Fruit fly (Drosophila melanogaster) whole organism, embryonic: ENCODE results near the gene MED14.
A peak's percentile ranks its signal among the peaks of the same experiment; 100 is the strongest.

Experiments used
- ATbp ChIP-seq: fragments of 200-800 bp; sonication (Bioruptor generic); optimal IDR thresholded peaks from 2 replicates; lab custom pipeline; 2017; ENCODE audit warnings: missing biosample characterization, mild to moderate bottlenecking, missing genetic modification characterization, missing genetic modification reagents
- Atf-2 ChIP-seq: fragments of 200-800 bp; sonication (Bioruptor generic); optimal IDR thresholded peaks from 2 replicates; lab custom pipeline; 2016; ENCODE audit warnings: missing biosample characterization, missing genetic modification characterization
- C15 ChIP-seq: fragments of 200-800 bp; sonication (Bioruptor generic); IDR thresholded peaks from 3 replicates; pipeline ENCODE4 v1.3.6; 2022; ENCODE audit warnings: missing biosample characterization, missing genetic modification characterization
- CG1024 ChIP-seq: fragments of 200-800 bp; sonication (Bioruptor generic); IDR thresholded peaks from 2 replicates; pipeline ENCODE4 v1.3.6; 2022; ENCODE audit warnings: missing biosample characterization, missing genetic modification characterization
- CG11723 ChIP-seq: fragments of 200-800 bp; sonication (Bioruptor generic); optimal IDR thresholded peaks from 2 replicates; lab custom pipeline; 2017; ENCODE audit warnings: missing biosample characterization, mild to moderate bottlenecking, missing genetic modification characterization
- CG12299 ChIP-seq: fragments of 200-800 bp; sonication (Bioruptor generic); optimal IDR thresholded peaks from 2 replicates; lab custom pipeline; 2018; ENCODE audit warnings: missing biosample characterization, mild to moderate bottlenecking, missing genetic modification characterization
- CG12744 ChIP-seq: fragments of 200-800 bp; sonication (Bioruptor generic); optimal IDR thresholded peaks from 2 replicates; lab custom pipeline; 2016; ENCODE audit warnings: missing biosample characterization, missing genetic modification characterization
- CG12769 ChIP-seq: fragments of 200-800 bp; sonication (Bioruptor generic); optimal IDR thresholded peaks from 2 replicates; lab custom pipeline; 2019; ENCODE audit warnings: missing biosample characterization, mild to moderate bottlenecking, missing genetic modification characterization, moderate library complexity
- CG14965 ChIP-seq: fragments of 200-800 bp; sonication (Bioruptor generic); optimal IDR thresholded peaks from 2 replicates; lab custom pipeline; 2016; ENCODE audit warnings: missing biosample characterization, missing genetic modification characterization, borderline replicate concordance
- CG15269 ChIP-seq: fragments of 200-800 bp; sonication (Bioruptor generic); optimal IDR thresholded peaks from 2 replicates; lab custom pipeline; 2018; ENCODE audit warnings: missing biosample characterization, mild to moderate bottlenecking, missing genetic modification characterization, moderate library complexity
- CG15696 ChIP-seq: fragments of 200-800 bp; sonication (Bioruptor generic); optimal IDR thresholded peaks from 2 replicates; lab custom pipeline; 2019; ENCODE audit warnings: missing biosample characterization, mild to moderate bottlenecking, missing genetic modification characterization, moderate library complexity
- CG18476 ChIP-seq: fragments of 200-800 bp; sonication (Bioruptor generic); optimal IDR thresholded peaks from 2 replicates; lab custom pipeline; 2016; ENCODE audit warnings: missing biosample characterization, mild to moderate bottlenecking, missing genetic modification characterization
- CG2116 ChIP-seq: fragments of 200-800 bp; sonication (Bioruptor generic); optimal IDR thresholded peaks from 3 replicates; lab custom pipeline; 2018; ENCODE audit warnings: missing biosample characterization, mild to moderate bottlenecking, missing genetic modification characterization
- CG30020 ChIP-seq: fragments of 200-800 bp; optimal IDR thresholded peaks from 2 replicates; lab custom pipeline; 2019; ENCODE audit warnings: missing biosample characterization, mild to moderate bottlenecking, missing genetic modification characterization, moderate library complexity
- CG32772 ChIP-seq: fragments of 200-800 bp; sonication (Bioruptor generic); IDR thresholded peaks from 2 replicates; pipeline ENCODE4 v1.3.6; 2022; ENCODE audit warnings: missing biosample characterization, missing genetic modification characterization
- CG34224 ChIP-seq: fragments of 200-800 bp; sonication (Bioruptor generic); IDR thresholded peaks from 3 replicates; pipeline ENCODE4 v1.3.6; 2022; ENCODE audit warnings: missing biosample characterization, missing genetic modification characterization; ENCODE audit not compliant: partially characterized antibody
- CG42726 ChIP-seq: fragments of 200-800 bp; sonication (Bioruptor generic); IDR thresholded peaks from 2 replicates; pipeline ENCODE4 v1.3.6; 2022; ENCODE audit warnings: missing biosample characterization, missing genetic modification characterization; ENCODE audit not compliant: partially characterized antibody
- CG5180 ChIP-seq: fragments of 200-800 bp; sonication (Bioruptor generic); optimal IDR thresholded peaks from 3 replicates; lab custom pipeline; 2017; ENCODE audit warnings: missing biosample characterization, missing genetic modification characterization, mild to moderate bottlenecking, moderate library complexity, missing genetic modification reagents
- CG7556 ChIP-seq: fragments of 200-800 bp; sonication (Bioruptor generic); optimal IDR thresholded peaks from 2 replicates; lab custom pipeline; 2017; ENCODE audit warnings: missing biosample characterization, mild to moderate bottlenecking, missing genetic modification characterization
- CG7745 ChIP-seq: fragments of 200-800 bp; sonication (Bioruptor generic); optimal IDR thresholded peaks from 2 replicates; lab custom pipeline; 2018; ENCODE audit warnings: missing biosample characterization, mild to moderate bottlenecking, missing genetic modification characterization, moderate library complexity
- CG7839 ChIP-seq: fragments of 200-800 bp; sonication (Bioruptor generic); optimal IDR thresholded peaks from 3 replicates; lab custom pipeline; 2018; ENCODE audit warnings: missing biosample characterization, mild to moderate bottlenecking, missing genetic modification characterization, moderate library complexity
- CG9609 ChIP-seq: fragments of 200-800 bp; sonication (Bioruptor generic); optimal IDR thresholded peaks from 3 replicates; lab custom pipeline; 2016; ENCODE audit warnings: missing biosample characterization, missing genetic modification characterization
- Camta ChIP-seq: fragments of 200-800 bp; sonication (Bioruptor generic); optimal IDR thresholded peaks from 2 replicates; lab custom pipeline; 2016; ENCODE audit warnings: missing biosample characterization, missing genetic modification characterization
- Dek ChIP-seq: fragments of 200-800 bp; sonication (Bioruptor generic); optimal IDR thresholded peaks from 3 replicates; lab custom pipeline; 2019; ENCODE audit warnings: missing biosample characterization, mild to moderate bottlenecking, missing genetic modification characterization, moderate library complexity
- Dfd ChIP-seq, 2 experiments: fragments of >200 bp; optimal IDR thresholded peaks; 2 replicates each; lab custom pipeline; 2017; ENCODE audit warnings: missing biosample characterization in 2 of 2, missing genetic modification characterization in 2 of 2
- ERR ChIP-seq: fragments of 200-800 bp; sonication (Bioruptor generic); optimal IDR thresholded peaks from 2 replicates; lab custom pipeline; 2016; ENCODE audit warnings: missing biosample characterization, missing genetic modification characterization
- GATAe ChIP-seq: fragments of 200-800 bp; sonication (Bioruptor generic); conservative IDR thresholded peaks from 2 replicates; pipeline ENCODE4 v1.3.6; 2022; ENCODE audit warnings: missing biosample characterization, missing genetic modification characterization
- HLH54F ChIP-seq: fragments of 200-800 bp; sonication (Bioruptor generic); optimal IDR thresholded peaks from 3 replicates; lab custom pipeline; 2016; ENCODE audit warnings: missing biosample characterization, missing genetic modification characterization
- Hsf ChIP-seq: fragments of 200-800 bp; sonication (Bioruptor generic); optimal IDR thresholded peaks from 3 replicates; lab custom pipeline; 2016; ENCODE audit warnings: missing biosample characterization, missing genetic modification characterization
- Lim3 ChIP-seq: fragments of 200-800 bp; sonication (Bioruptor generic); IDR thresholded peaks from 2 replicates; pipeline ENCODE4 v1.3.6; 2022; ENCODE audit warnings: missing biosample characterization, missing genetic modification characterization
- Pdp1 ChIP-seq, 2 experiments: fragments of 200-800 bp; sonication (Bioruptor generic); optimal IDR thresholded peaks; 3 replicates each; lab custom pipeline; 2016; ENCODE audit warnings: missing biosample characterization in 2 of 2, missing genetic modification characterization in 2 of 2, mild to moderate bottlenecking in 1 of 2, moderate library complexity in 1 of 2
- Poxn ChIP-seq: fragments of 200-800 bp; sonication (Bioruptor generic); IDR thresholded peaks from 2 replicates; pipeline ENCODE4 v1.3.6; 2022; ENCODE audit warnings: missing biosample characterization, missing genetic modification characterization
- Ptx1 ChIP-seq: fragments of 200-800 bp; sonication (Bioruptor generic); IDR thresholded peaks from 2 replicates; pipeline ENCODE4 v1.3.6; 2022; ENCODE audit warnings: missing biosample characterization, missing genetic modification characterization
- Sox102F ChIP-seq: fragments of 200-800 bp; sonication (Bioruptor generic); optimal IDR thresholded peaks from 2 replicates; lab custom pipeline; 2018; ENCODE audit warnings: missing biosample characterization, mild to moderate bottlenecking, missing genetic modification characterization, moderate library complexity
- Xrp1 ChIP-seq: fragments of 200-800 bp; sonication (Bioruptor generic); IDR thresholded peaks from 2 replicates; pipeline ENCODE4 v1.3.6; 2022; ENCODE audit warnings: missing biosample characterization, missing genetic modification characterization
- ap ChIP-seq: fragments of 200-800 bp; sonication (Bioruptor generic); IDR thresholded peaks from 2 replicates; pipeline ENCODE4 v1.3.6; 2022; ENCODE audit warnings: missing biosample characterization, missing genetic modification characterization
- bab2 ChIP-seq: fragments of 200-800 bp; sonication (Bioruptor generic); optimal IDR thresholded peaks from 2 replicates; lab custom pipeline; 2016; ENCODE audit warnings: missing biosample characterization, missing genetic modification characterization
- dati ChIP-seq: fragments of 200-800 bp; sonication (Bioruptor generic); IDR thresholded peaks from 2 replicates; pipeline ENCODE4 v1.3.6; 2022; ENCODE audit warnings: missing biosample characterization, missing genetic modification characterization
- dimm ChIP-seq: fragments of 200-800 bp; sonication (Bioruptor generic); IDR thresholded peaks from 2 replicates; pipeline ENCODE4 v1.3.6; 2022; ENCODE audit warnings: missing biosample characterization, missing genetic modification characterization
- fu2 ChIP-seq: fragments of 200-800 bp; sonication (Bioruptor generic); optimal IDR thresholded peaks from 2 replicates; lab custom pipeline; 2016; ENCODE audit warnings: missing biosample characterization, missing genetic modification characterization
- hth ChIP-seq: fragments of >200 bp; optimal IDR thresholded peaks from 2 replicates; lab custom pipeline; 2017; ENCODE audit warnings: inconsistent platforms
- ind ChIP-seq: fragments of 200-800 bp; sonication (Bioruptor generic); optimal IDR thresholded peaks from 3 replicates; lab custom pipeline; 2016; ENCODE audit warnings: missing biosample characterization, missing genetic modification characterization
- mirr ChIP-seq: fragments of 200-800 bp; sonication (Bioruptor generic); optimal IDR thresholded peaks from 3 replicates; lab custom pipeline; 2018; ENCODE audit warnings: missing biosample characterization, mild to moderate bottlenecking, missing genetic modification characterization
- nau ChIP-seq: fragments of 200-800 bp; sonication (Bioruptor generic); optimal IDR thresholded peaks from 3 replicates; lab custom pipeline; 2017; ENCODE audit warnings: missing biosample characterization, mild to moderate bottlenecking, missing genetic modification characterization, missing genetic modification reagents
- pita ChIP-seq: fragments of 200-800 bp; sonication (Bioruptor generic); optimal IDR thresholded peaks from 2 replicates; lab custom pipeline; 2017; ENCODE audit warnings: missing biosample characterization, mild to moderate bottlenecking, missing genetic modification characterization
- sug ChIP-seq: fragments of 200-800 bp; optimal IDR thresholded peaks from 2 replicates; lab custom pipeline; 2019; ENCODE audit warnings: missing biosample characterization, mild to moderate bottlenecking, missing genetic modification characterization, moderate library complexity
- trem ChIP-seq: fragments of 200-800 bp; optimal IDR thresholded peaks from 3 replicates; lab custom pipeline; 2019; ENCODE audit warnings: missing biosample characterization, mild to moderate bottlenecking, missing genetic modification characterization, moderate library complexity
- tup ChIP-seq: fragments of 200-800 bp; sonication (Bioruptor generic); optimal IDR thresholded peaks from 2 replicates; lab custom pipeline; 2016; ENCODE audit warnings: missing biosample characterization, mild to moderate bottlenecking, missing genetic modification characterization, moderate library complexity
- unc-4 ChIP-seq: fragments of 200-800 bp; sonication (Bioruptor generic); IDR thresholded peaks from 2 replicates; pipeline ENCODE4 v1.3.6; 2022; ENCODE audit warnings: missing biosample characterization, missing genetic modification characterization; ENCODE audit not compliant: partially characterized antibody
- wor ChIP-seq: fragments of 200-800 bp; sonication (Bioruptor generic); IDR thresholded peaks from 2 replicates; pipeline ENCODE4 v1.3.6; 2022; ENCODE audit warnings: missing biosample characterization, missing genetic modification characterization

The MED14 gene

DNA sequence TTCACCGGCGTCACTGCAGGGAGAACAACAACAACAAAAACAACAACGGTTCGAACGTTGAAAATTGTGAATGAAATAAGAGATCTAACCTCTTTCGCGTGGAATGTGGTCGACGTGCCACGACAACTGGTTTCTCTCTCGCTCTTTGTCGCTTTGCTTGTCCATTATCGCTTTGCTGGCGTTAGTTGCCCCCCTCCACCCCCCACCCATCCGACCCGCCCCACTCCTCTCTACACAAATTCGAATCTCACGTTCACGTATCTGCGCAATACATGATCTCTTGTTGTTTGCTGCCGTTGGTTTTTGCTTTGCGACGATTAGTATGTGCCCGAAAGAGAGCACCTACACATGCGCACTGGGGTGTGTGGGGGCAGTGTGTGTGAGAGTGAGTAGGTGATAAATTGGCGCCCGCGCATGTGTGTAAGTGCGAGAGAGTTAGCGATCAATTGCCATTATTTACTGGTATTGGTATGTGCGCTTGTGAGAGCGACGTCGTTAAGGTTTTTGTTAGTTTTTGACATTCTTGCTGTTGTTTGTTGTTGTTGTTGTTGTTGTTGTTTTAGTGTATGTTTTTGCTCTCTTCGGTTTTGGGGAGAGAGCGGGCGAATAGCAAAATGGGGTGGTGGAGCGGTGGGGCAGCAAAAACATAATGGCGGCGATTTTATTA, 23.6 kb downstream of the MED14 start (continued):
- TF ChIP-seq CG7745 (tag; lab: Kevin White, UChicago), result no peak
- no peak for TF ChIP-seq CG15696 (tag; lab: Kevin White, UChicago)
- no peak for TF ChIP-seq CG30020 (tag; lab: Kevin White, UChicago)
- no peak for TF ChIP-seq bab2
- TF ChIP-seq CG14965, result no peak
- no peak for TF ChIP-seq Poxn (GFP tag; lab: Robert Waterston, UW)
- no peak for TF ChIP-seq ind
- no peak for TF ChIP-seq Xrp1 (GFP tag; lab: Robert Waterston, UW)
- TF ChIP-seq tup, result no peak
- no peak for TF ChIP-seq Dfd (GFP tag; optimal IDR thresholded peaks at IDR 0.05; lab: Kevin White, UChicago)
- no peak for TF ChIP-seq CG7556 (GFP tag; lab: Kevin White, UChicago)
- TF ChIP-seq Camta, result no peak
- TF ChIP-seq trem (tag; lab: Kevin White, UChicago), result no peak
- TF ChIP-seq ERR (GFP tag; lab: Kevin White, UChicago), result no peak
- no peak for TF ChIP-seq Dek (tag; lab: Kevin White, UChicago)
- peak; percentile 5 for TF ChIP-seq CG15269 (tag; lab: Kevin White, UChicago)
- no peak for TF ChIP-seq wor (GFP tag; lab: Robert Waterston, UW)
- TF ChIP-seq CG18476 (GFP tag; lab: Kevin White, UChicago), result no peak
- peak; percentile 2 for TF ChIP-seq CG5180
- TF ChIP-seq CG12744 (GFP tag; lab: Kevin White, UChicago), result no peak
- no peak for TF ChIP-seq dimm (GFP tag; lab: Robert Waterston, UW)
- no peak for TF ChIP-seq ATbp (GFP tag; lab: Kevin White, UChicago)
- TF ChIP-seq unc-4 (GFP tag; lab: Robert Waterston, UW), result peak; percentile 48; the same call in 1 of the 2 replicates
- no peak for TF ChIP-seq pita
- peak; percentile 52 for TF ChIP-seq nau (GFP tag; lab: Kevin White, UChicago)
- no peak for TF ChIP-seq CG2116
- TF ChIP-seq CG7839 (tag; lab: Kevin White, UChicago), result no peak
- TF ChIP-seq CG11723 (GFP tag; lab: Kevin White, UChicago), result no peak
- TF ChIP-seq ap (GFP tag; lab: Robert Waterston, UW), result no peak
- TF ChIP-seq CG42726, result 0 out of 2 replicates have a peak, but pooled peaks have one; percentile 11
- TF ChIP-seq CG34224, result 0 out of 3 replicates have a peak, but pooled peaks have one; percentile 35
- TF ChIP-seq HLH54F, result no peak
- TF ChIP-seq CG12769, result peak; percentile 73
- no peak for TF ChIP-seq Hsf (GFP tag; lab: Kevin White, UChicago)
- TF ChIP-seq dati (GFP tag; lab: Robert Waterston, UW), result no peak
- TF ChIP-seq CG1024, result no peak
- TF ChIP-seq Sox102F, result no peak
- peak; percentile 98 for TF ChIP-seq mirr
- no peak for TF ChIP-seq Ptx1
- TF ChIP-seq sug (tag; lab: Kevin White, UChicago), result peak; percentile 74
- TF ChIP-seq CG12299 (tag; lab: Kevin White, UChicago), result peak; percentile 9
- no peak for TF ChIP-seq Lim3 (GFP tag; lab: Robert Waterston, UW)
- TF ChIP-seq Atf-2 (GFP tag; lab: Kevin White, UChicago), result no peak
- TF ChIP-seq CG32772, result no peak
- no peak for TF ChIP-seq fu2 (GFP tag; lab: Kevin White, UChicago)
- TF ChIP-seq CG9609 (GFP tag; lab: Kevin White, UChicago), result no peak
- no peak for TF ChIP-seq C15 (GFP tag; lab: Robert Waterston, UW)
- TF ChIP-seq hth, result no peak
- TF ChIP-seq Pdp1 (GFP tag; optimal IDR thresholded peaks at IDR 0.05; lab: Kevin White, UChicago), result peak in 1 of 2 experiments; percentile 11
- peak; percentile 61 for TF ChIP-seq GATAe (GFP tag; lab: Robert Waterston, UW)
